Worm (Caenorhabditis elegans) whole organism, young adult: ENCODE measurements around the gene ocr-3.

Experiments
- C06A6.2 ChIP-seq: fragments of 200-800 bp; sonication (Bioruptor generic); conservative IDR thresholded peaks from 2 replicates; pipeline ENCODE4 v1.3.6; 2022; ENCODE audit warnings: missing genetic modification characterization, missing compliant biosample characterization
- F49E8.2 ChIP-seq: sonication (generic microtip); optimal IDR thresholded peaks from 3 replicates; lab custom pipeline; 2017; ENCODE audit warnings: missing genetic modification characterization, mild to moderate bottlenecking, missing compliant biosample characterization, antibody characterized with exemption, moderate library complexity; ENCODE audit not compliant: insufficient read depth
- F57C9.4 ChIP-seq: sonication (generic microtip); optimal IDR thresholded peaks from 2 replicates; lab custom pipeline; 2017; ENCODE audit warnings: mild to moderate bottlenecking, missing genetic modification characterization, missing compliant biosample characterization
- fkh-3 ChIP-seq: sonication (generic microtip); optimal IDR thresholded peaks from 2 replicates; lab custom pipeline; 2016; ENCODE audit warnings: mild to moderate bottlenecking, missing genetic modification characterization, missing compliant biosample characterization
- hlh-12 ChIP-seq: sonication (generic microtip); optimal IDR thresholded peaks from 2 replicates; lab custom pipeline; 2016; ENCODE audit warnings: missing genetic modification characterization, missing compliant biosample characterization
- lin-35 ChIP-seq, 3 experiments: fragments of 150-350 bp in 2 of 3; sonication (generic microtip) in 1 of 3; optimal IDR thresholded peaks; 2 replicates each; lab custom pipeline; 2014 to 2018; ENCODE audit warnings: missing biosample characterization in 3 of 3, missing genetic modification characterization in 3 of 3, missing genetic modification reagents in 3 of 3
- pha-4 ChIP-seq: fragments of 150-350 bp; sonication (generic microtip); optimal IDR thresholded peaks from 2 replicates; lab custom pipeline; 2014; ENCODE audit warnings: missing biosample characterization, missing genetic modification reagents, missing genetic modification characterization
- rec-8 ChIP-seq, 2 experiments: sonication (generic microtip); optimal IDR thresholded peaks; 2 replicates each; lab custom pipeline; 2016; ENCODE audit warnings: mild to moderate bottlenecking in 2 of 2, missing genetic modification characterization in 2 of 2, missing genetic modification reagents in 2 of 2, missing genotype in 2 of 2, missing biosample characterization in 1 of 2, missing compliant biosample characterization in 1 of 2, moderate library complexity in 1 of 2
- snpc-4 ChIP-seq, 5 experiments: fragments of 150-350 bp in 1 of 5; sonication (generic microtip) in 4 of 5; optimal IDR thresholded peaks; 2 replicates each; lab custom pipeline; 2014 to 2018; ENCODE audit warnings: missing genetic modification characterization in 5 of 5, missing biosample characterization in 3 of 5, antibody characterized with exemption in 2 of 5, mild to moderate bottlenecking in 2 of 5, missing compliant biosample characterization in 2 of 5, missing genotype in 2 of 5, moderate library complexity in 2 of 5, missing genetic modification reagents in 1 of 5
- sptf-2 ChIP-seq: fragments of 200-800 bp; sonication (Bioruptor generic); optimal IDR thresholded peaks from 2 replicates; lab custom pipeline; 2018; ENCODE audit warnings: mild to moderate bottlenecking, missing genetic modification characterization, missing compliant biosample characterization
- tbp1 ChIP-seq: fragments of 200-800 bp; sonication (Bioruptor generic); optimal IDR thresholded peaks from 2 replicates; lab custom pipeline; 2018; ENCODE audit warnings: mild to moderate bottlenecking, missing genetic modification characterization, missing compliant biosample characterization
- tbx-9 ChIP-seq: sonication (generic microtip); optimal IDR thresholded peaks from 2 replicates; lab custom pipeline; 2016; ENCODE audit warnings: borderline replicate concordance, missing genetic modification characterization, inconsistent platforms, missing compliant biosample characterization

ce11 chrX:15168424-15168823 is at the start of gene ocr-3:
- TF ChIP-seq hlh-12 (tag; lab: Kevin White, UChicago) (no peak), tbp1 (GFP tag; lab: Kevin White, UChicago) (no peak), C06A6.2 (GFP tag; lab: Robert Waterston, UW) (no peak), tbx-9 (tag; lab: Kevin White, UChicago) (no peak), rec-8 (tag; optimal IDR thresholded peaks at IDR 0.05; lab: Kevin White, UChicago) (no peak), pha-4 (tag; lab: Kevin White, UChicago) (no peak), snpc-4 (GFP tag; optimal IDR thresholded peaks at IDR 0.05; lab: Kevin White, UChicago) (no peak), snpc-4 (tag; optimal IDR thresholded peaks at IDR 0.05; lab: Kevin White, UChicago) (no peak), lin-35 (GFP tag; optimal IDR thresholded peaks at IDR 0.05; lab: Kevin White, UChicago) (no peak), F57C9.4 (tag; lab: Kevin White, UChicago) (no peak), sptf-2 (no peak), F49E8.2 (tag; lab: Kevin White, UChicago) (no peak), fkh-3 (tag; lab: Kevin White, UChicago) (no peak)
